Worm (Caenorhabditis elegans) whole organism, late embryonic: ENCODE measurements around the gene Y56A3A.22.
"Not testable (repeated sequence)": the region's sequence is repeated elsewhere in the genome, so short reads cannot be mapped to it uniquely, and the experiment has no call there.

Experiments used
- K09A11.1 ChIP-seq: sonication (generic microtip); optimal IDR thresholded peaks from 2 replicates; lab custom pipeline; 2017; ENCODE audit warnings: antibody characterized with exemption, mild to moderate bottlenecking, missing genetic modification characterization, missing compliant biosample characterization; ENCODE audit not compliant: insufficient read depth
- ama-1 ChIP-seq: fragments of 150-350 bp; optimal IDR thresholded peaks from 2 replicates; lab custom pipeline; 2014
- ceh-19 ChIP-seq: fragments of 200-800 bp; sonication (Bioruptor generic); optimal IDR thresholded peaks from 2 replicates; lab custom pipeline; 2018; ENCODE audit warnings: mild to moderate bottlenecking, missing genetic modification characterization, missing compliant biosample characterization
- ceh-22 ChIP-seq: sonication (generic microtip); optimal IDR thresholded peaks from 2 replicates; lab custom pipeline; 2017; ENCODE audit warnings: missing biosample characterization, missing genetic modification characterization
- ceh-30 ChIP-seq: fragments of 150-350 bp; optimal IDR thresholded peaks from 2 replicates; lab custom pipeline; 2014; ENCODE audit warnings: missing biosample characterization, missing genetic modification characterization
- ceh-34 ChIP-seq: sonication (generic microtip); optimal IDR thresholded peaks from 2 replicates; lab custom pipeline; 2016; ENCODE audit warnings: mild to moderate bottlenecking, missing genetic modification characterization, missing compliant biosample characterization
- ceh-6 ChIP-seq: fragments of 200-800 bp; sonication (Bioruptor generic); optimal IDR thresholded peaks from 2 replicates; lab custom pipeline; 2018; ENCODE audit warnings: mild to moderate bottlenecking, missing genetic modification characterization, missing compliant biosample characterization
- che-1 ChIP-seq: sonication (generic microtip); optimal IDR thresholded peaks from 2 replicates; lab custom pipeline; 2016; ENCODE audit warnings: mild to moderate bottlenecking, missing genetic modification characterization, missing compliant biosample characterization
- dve-1 ChIP-seq: sonication (generic microtip); optimal IDR thresholded peaks from 2 replicates; lab custom pipeline; 2017; ENCODE audit warnings: antibody characterized with exemption, mild to moderate bottlenecking, missing genetic modification characterization, missing compliant biosample characterization
- elt-2 ChIP-seq: sonication (generic microtip); optimal IDR thresholded peaks from 2 replicates; lab custom pipeline; 2016; ENCODE audit warnings: missing genetic modification reagents, missing genetic modification characterization, missing compliant biosample characterization
- elt-4 ChIP-seq: sonication (generic microtip); optimal IDR thresholded peaks from 2 replicates; lab custom pipeline; 2016; ENCODE audit warnings: missing genetic modification characterization, missing compliant biosample characterization
- ets-4 ChIP-seq: sonication (generic microtip); optimal IDR thresholded peaks from 2 replicates; lab custom pipeline; 2016; ENCODE audit warnings: missing genetic modification characterization, missing compliant biosample characterization
- eyg-1 ChIP-seq: sonication (generic microtip); optimal IDR thresholded peaks from 2 replicates; lab custom pipeline; 2016; ENCODE audit warnings: missing genotype, missing genetic modification characterization, missing compliant biosample characterization
- fax-1 ChIP-seq: sonication (generic microtip); optimal IDR thresholded peaks from 2 replicates; lab custom pipeline; 2016; ENCODE audit warnings: missing genotype, missing genetic modification characterization, missing compliant biosample characterization
- gmeb-2 ChIP-seq: sonication (generic microtip); optimal IDR thresholded peaks from 2 replicates; lab custom pipeline; 2016; ENCODE audit warnings: missing genetic modification characterization, inconsistent platforms, missing compliant biosample characterization
- hlh-30 ChIP-seq: sonication (generic microtip); optimal IDR thresholded peaks from 2 replicates; lab custom pipeline; 2017; ENCODE audit warnings: antibody characterized with exemption, missing genetic modification characterization, missing compliant biosample characterization; ENCODE audit not compliant: insufficient read depth
- lim-6 ChIP-seq: sonication (generic microtip); optimal IDR thresholded peaks from 2 replicates; lab custom pipeline; 2016; ENCODE audit warnings: missing genetic modification characterization, missing compliant biosample characterization
- lin-11 ChIP-seq: fragments of 200-800 bp; sonication (Bioruptor generic); optimal IDR thresholded peaks from 2 replicates; lab custom pipeline; 2018; ENCODE audit warnings: mild to moderate bottlenecking, missing genetic modification characterization, missing compliant biosample characterization
- madf-2 ChIP-seq: sonication (generic microtip); optimal IDR thresholded peaks from 2 replicates; lab custom pipeline; 2017; ENCODE audit warnings: missing genetic modification characterization, missing compliant biosample characterization
- nhr-11 ChIP-seq: fragments of 150-350 bp; optimal IDR thresholded peaks from 2 replicates; lab custom pipeline; 2014; ENCODE audit warnings: missing biosample characterization, missing genetic modification characterization
- nhr-232 ChIP-seq: sonication (generic microtip); optimal IDR thresholded peaks from 2 replicates; lab custom pipeline; 2016; ENCODE audit warnings: missing genetic modification characterization, missing compliant biosample characterization
- npax-4 ChIP-seq: sonication (generic microtip); optimal IDR thresholded peaks from 2 replicates; lab custom pipeline; 2016; ENCODE audit warnings: missing genetic modification characterization, missing compliant biosample characterization
- pag-3 ChIP-seq: sonication (generic microtip); optimal IDR thresholded peaks from 2 replicates; lab custom pipeline; 2016; ENCODE audit warnings: missing compliant biosample characterization, missing genetic modification characterization, borderline replicate concordance
- pax-1 ChIP-seq: fragments of 150-350 bp; optimal IDR thresholded peaks from 2 replicates; lab custom pipeline; 2014; ENCODE audit warnings: missing biosample characterization, missing genetic modification characterization
- rnt-1 ChIP-seq: sonication (generic microtip); optimal IDR thresholded peaks from 2 replicates; lab custom pipeline; 2016; ENCODE audit warnings: missing genetic modification characterization, missing compliant biosample characterization
- syd-9 ChIP-seq: sonication (generic microtip); optimal IDR thresholded peaks from 2 replicates; lab custom pipeline; 2016; ENCODE audit warnings: mild to moderate bottlenecking, missing genetic modification characterization, moderate library complexity, missing compliant biosample characterization
- tbx-7 ChIP-seq: sonication (generic microtip); optimal IDR thresholded peaks from 2 replicates; lab custom pipeline; 2016; ENCODE audit warnings: missing genotype, missing genetic modification characterization, missing compliant biosample characterization
- unc-3 ChIP-seq, 2 experiments: fragments of 200-800 bp in 1 of 2; sonication (Bioruptor generic) in 1 of 2; sonication (generic microtip) in 1 of 2; conservative IDR thresholded peaks in 1 of 2; optimal IDR thresholded peaks in 1 of 2; 2 replicates each; pipeline versions ENCODE4 v1.3.6 to Lab custom; 2016 to 2022; ENCODE audit warnings: missing compliant biosample characterization in 2 of 2, missing genetic modification characterization in 2 of 2, missing genetic modification reagents in 1 of 2

Y56A3A.22 gene

ce11 chrIII:11921658-11922098 lies at the start of gene Y56A3A.22:
Y56A3A.22 (plus strand) TSS chrIII:11921692.
- TF ChIP-seq npax-4 (tag; lab: Kevin White, UChicago) (no peak), ama-1 (lab: Kevin White, UChicago) (peak; percentile 72)

DNA sequence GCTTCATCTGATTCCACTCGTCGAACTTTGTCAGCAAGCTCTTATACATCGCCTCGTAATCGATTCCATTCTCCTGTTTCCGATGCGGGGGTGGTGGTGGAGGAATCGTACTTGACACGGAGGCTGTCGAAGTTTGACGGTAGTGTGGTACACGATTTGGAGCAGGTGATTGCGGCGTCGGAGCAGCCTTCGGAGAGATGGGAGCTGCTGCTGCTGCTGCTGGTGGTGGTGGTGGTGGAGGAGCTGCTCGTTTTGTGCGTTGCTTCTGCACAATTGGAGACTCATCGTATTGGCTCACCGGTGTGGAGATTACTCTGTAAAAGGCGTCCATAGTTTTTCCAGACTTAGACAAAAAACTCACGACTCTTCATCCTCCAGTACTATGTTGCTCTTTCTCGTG lies 47.2 kb upstream of the Y56A3A.22 start:
- no peak for TF ChIP-seq lim-6 (tag; lab: Kevin White, UChicago)
- TF ChIP-seq ceh-19 (GFP tag; lab: Kevin White, UChicago) = no peak
- TF ChIP-seq syd-9 (tag; lab: Kevin White, UChicago) = no peak
- no peak for TF ChIP-seq rnt-1 (tag; lab: Kevin White, UChicago)

ce11 chrIII:11876130-11876529 lies 45.4 kb upstream of the Y56A3A.22 start:
- TF ChIP-seq ceh-22 (tag; lab: Kevin White, UChicago) = no peak
- no peak for TF ChIP-seq madf-2 (tag; lab: Kevin White, UChicago)
- no peak for TF ChIP-seq fax-1 (tag; lab: Kevin White, UChicago)
- no peak for TF ChIP-seq ceh-34 (tag; lab: Kevin White, UChicago)
- TF ChIP-seq elt-4 (tag; lab: Kevin White, UChicago) = peak; percentile 32
- TF ChIP-seq ceh-30 (tag; lab: Kevin White, UChicago) = no peak

- TF ChIP-seq ceh-6 (GFP tag; lab: Kevin White, UChicago) = no peak
- peak; percentile 79 for TF ChIP-seq elt-2
- TF ChIP-seq, all 69 proteins: peak for 1
Observed at ce11 chrIII:11878751-11879150, 42.7 kb upstream of the Y56A3A.22 start, which contains the start of gene Y56A3A.6. Y56A3A.6 (minus strand) TSS chrIII:11878803.

DNA sequence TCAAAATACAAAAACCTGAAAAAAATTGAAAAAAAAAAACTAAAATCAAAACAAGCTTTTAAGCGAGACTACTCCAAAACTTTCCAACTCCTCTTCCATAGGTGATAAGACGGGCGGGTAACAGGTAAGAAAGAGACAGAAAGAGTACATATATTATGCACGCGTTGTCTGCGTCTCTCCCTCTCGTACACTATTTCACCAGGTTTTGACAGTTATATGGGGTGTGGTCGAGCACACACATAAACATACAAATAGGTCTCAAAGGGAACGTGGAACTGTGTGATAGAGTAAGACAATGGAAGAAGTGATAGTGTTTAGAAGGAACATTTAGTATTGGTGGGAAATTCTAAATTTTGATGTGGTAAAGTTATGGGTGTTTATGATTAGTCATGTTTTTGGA lies 39.9 kb upstream of the Y56A3A.22 start:
- peak; percentile 42 for TF ChIP-seq elt-2
- no peak for TF ChIP-seq dve-1 (tag; lab: Kevin White, UChicago)
- no peak for TF ChIP-seq pag-3 (tag; lab: Kevin White, UChicago)
- TF ChIP-seq che-1 (tag; lab: Kevin White, UChicago) = no peak
- no peak for TF ChIP-seq nhr-11 (tag; lab: Kevin White, UChicago)
- TF ChIP-seq eyg-1 = no peak
- TF ChIP-seq gmeb-2 = no peak

ce11 chrIII:11883694-11884093 lies 37.8 kb upstream of the Y56A3A.22 start, which contains the start of gene fbxb-22:
fbxb-22 (minus strand) TSS chrIII:11883754.
- not testable (repeated sequence) for TF ChIP-seq tbx-7, K09A11.1, pax-1 (tag; lab: Kevin White, UChicago)
- TF ChIP-seq, all 69 proteins: peak for 0; not testable (repeated sequence) for 69

ce11 chrIII:11891335-11891734 lies 30.2 kb upstream of the Y56A3A.22 start, which contains the start of gene faah-5:
faah-5 (minus strand) TSS chrIII:11891435.
- TF ChIP-seq unc-3 (GFP tag; conservative IDR thresholded peaks at IDR 0.05; lab: Robert Waterston, UW) (no peak), unc-3 (tag; optimal IDR thresholded peaks at IDR 0.05; lab: Kevin White, UChicago) (no peak), nhr-232 (no peak), ets-4 (tag; lab: Kevin White, UChicago) (no peak), hlh-30 (tag; lab: Kevin White, UChicago) (no peak), lin-11 (no peak), eyg-1 (no peak), ama-1 (lab: Kevin White, UChicago) (no peak), ceh-6 (GFP tag; lab: Kevin White, UChicago) (no peak)
